Fruit fly (Drosophila melanogaster) whole organism, pupa: ENCODE results near the gene ND-ACP.

Experiments
- CG10348 ChIP-seq: fragments of 200-800 bp; sonication (Bioruptor generic); IDR thresholded peaks from 2 replicates; pipeline ENCODE4 v1.3.6; 2022; ENCODE audit warnings: missing biosample characterization, missing genetic modification characterization
- CG12605 ChIP-seq: fragments of 200-800 bp; sonication (Bioruptor generic); IDR thresholded peaks from 2 replicates; pipeline ENCODE4 v1.3.6; 2022; ENCODE audit warnings: missing biosample characterization, missing genetic modification characterization
- CG14655 ChIP-seq: fragments of 200-800 bp; sonication (Bioruptor generic); optimal IDR thresholded peaks from 3 replicates; lab custom pipeline; 2017; ENCODE audit warnings: mild to moderate bottlenecking, missing biosample characterization, missing genetic modification reagents, missing genetic modification characterization
- Pif1A ChIP-seq: fragments of 200-800 bp; sonication (Bioruptor generic); optimal IDR thresholded peaks from 3 replicates; lab custom pipeline; 2016; ENCODE audit warnings: missing biosample characterization, missing genetic modification characterization

DNA sequence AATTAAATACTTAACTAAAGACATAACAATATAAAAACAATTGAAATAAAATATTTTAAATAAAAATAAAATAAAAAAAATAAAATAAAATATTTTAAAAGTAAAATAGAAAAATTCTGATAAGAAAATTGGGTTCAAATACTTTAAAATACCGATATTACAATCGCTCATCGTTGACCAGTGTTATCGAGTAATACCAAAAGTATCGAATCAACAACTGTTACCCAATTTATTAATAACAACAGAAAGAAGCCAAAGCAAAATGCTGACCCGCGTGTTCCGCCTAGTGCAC lies 21.1 kb downstream of the ND-ACP start, which contains the start of gene CG9166:
- no peak for TF ChIP-seq CG10348 (GFP tag; lab: Robert Waterston, UW)
- TF ChIP-seq CG12605 (GFP tag; lab: Robert Waterston, UW), result no peak
- no peak for TF ChIP-seq Pif1A (GFP tag; lab: Kevin White, UChicago)
- TF ChIP-seq CG14655, result no peak
